Fruit fly (Drosophila melanogaster): Measurements from ENCODE around the gene CG2701.

The CG2701 gene

dm6 chrX:2703693-2704092, 16.4 kb downstream of the CG2701 start, which contains the start of gene Ugalt (continued):
- TF ChIP-seq Ravus (GFP tag; IDR thresholded peaks at IDR 0.05): peak; percentile 100
- peak; percentile 99 for TF ChIP-seq ac (GFP tag; optimal IDR thresholded peaks at IDR 0.05)
- peak; percentile 100 for TF ChIP-seq btn (GFP tag; optimal IDR thresholded peaks at IDR 0.05)
- TF ChIP-seq CG10654 (GFP tag; optimal IDR thresholded peaks at IDR 0.05): peak; percentile 100
- TF ChIP-seq odd (GFP tag; optimal IDR thresholded peaks at IDR 0.05): peak; percentile 100
- TF ChIP-seq ase (GFP tag; IDR thresholded peaks at IDR 0.05): peak; percentile 100
- TF ChIP-seq CG10543 (GFP tag; optimal IDR thresholded peaks at IDR 0.05): peak; percentile 100
- TF ChIP-seq Ets65A (GFP tag): peak; percentile 100
- TF ChIP-seq CG30431 (GFP tag; optimal IDR thresholded peaks at IDR 0.05): peak; percentile 100
- peak; percentile 100 for TF ChIP-seq CG7987 (GFP tag; optimal IDR thresholded peaks at IDR 0.05)
- TF ChIP-seq da (GFP tag; optimal IDR thresholded peaks at IDR 0.05): peak; percentile 100
- peak; percentile 100 for TF ChIP-seq CG5245 (GFP tag; optimal IDR thresholded peaks at IDR 0.05)
- TF ChIP-seq TFAM (GFP tag; optimal IDR thresholded peaks at IDR 0.05): peak; percentile 98
- TF ChIP-seq pnt (GFP tag; optimal IDR thresholded peaks at IDR 0.05): peak; percentile 100
- peak; percentile 100 for TF ChIP-seq crc (GFP tag; optimal IDR thresholded peaks at IDR 0.05)
- TF ChIP-seq CG9932 (GFP tag; IDR thresholded peaks at IDR 0.05): peak; percentile 100
- TF ChIP-seq Kr (GFP tag; optimal IDR thresholded peaks at IDR 0.05): peak; percentile 96
- TF ChIP-seq CG17802 (tag; optimal IDR thresholded peaks at IDR 0.05): peak; percentile 97
- TF ChIP-seq CG2875 (GFP tag; optimal IDR thresholded peaks at IDR 0.05): peak; percentile 100
- TF ChIP-seq CG9727 (GFP tag; optimal IDR thresholded peaks at IDR 0.05): peak; percentile 100
- peak; percentile 99 for TF ChIP-seq B-H2 (GFP tag; optimal IDR thresholded peaks at IDR 0.05)
- peak; percentile 100 for TF ChIP-seq CG8388 (GFP tag; optimal IDR thresholded peaks at IDR 0.05)
- TF ChIP-seq Ada2b (GFP tag; IDR thresholded peaks at IDR 0.05): peak; percentile 100
- TF ChIP-seq CG11723 (GFP tag; optimal IDR thresholded peaks at IDR 0.05): peak; percentile 100
- TF ChIP-seq seq (GFP tag; IDR thresholded peaks at IDR 0.05): peak; percentile 100
- TF ChIP-seq ara (GFP tag; IDR thresholded peaks at IDR 0.05): peak; percentile 100
- TF ChIP-seq Sox102F (GFP tag; optimal IDR thresholded peaks at IDR 0.05): peak; percentile 100
- peak; percentile 100 for TF ChIP-seq twi (tag; optimal IDR thresholded peaks at IDR 0.05)
- TF ChIP-seq Jarid2 (GFP tag; optimal IDR thresholded peaks at IDR 0.05): peak; percentile 100
- TF ChIP-seq HLH54F (GFP tag; optimal IDR thresholded peaks at IDR 0.05): peak; percentile 100
- TF ChIP-seq CG15269 (tag; optimal IDR thresholded peaks at IDR 0.05): peak; percentile 100
- TF ChIP-seq CG18262 (tag; optimal IDR thresholded peaks at IDR 0.05): peak; percentile 100
- peak; percentile 99 for TF ChIP-seq D19A (tag; optimal IDR thresholded peaks at IDR 0.05)
- peak; percentile 100 for TF ChIP-seq CG1024 (GFP tag; IDR thresholded peaks at IDR 0.05)
- peak; percentile 100 for TF ChIP-seq CG12391 (tag; optimal IDR thresholded peaks at IDR 0.05)
- TF ChIP-seq p53 (GFP tag; optimal IDR thresholded peaks at IDR 0.05): peak; percentile 100
- TF ChIP-seq al (GFP tag; IDR thresholded peaks at IDR 0.05): peak; percentile 100
- TF ChIP-seq org-1 (GFP tag; optimal IDR thresholded peaks at IDR 0.05): peak; percentile 100
- peak; percentile 100 for TF ChIP-seq CG7839 (tag; optimal IDR thresholded peaks at IDR 0.05)
- TF ChIP-seq hth (optimal IDR thresholded peaks at IDR 0.05): no peak
- TF ChIP-seq hkb (optimal IDR thresholded peaks at IDR 0.05): no peak
- peak; percentile 100 for TF ChIP-seq hkb (GFP tag; IDR thresholded peaks at IDR 0.05)
- peak; percentile 100 for TF ChIP-seq abd-A (tag; optimal IDR thresholded peaks at IDR 0.05)
- TF ChIP-seq CG34376 (GFP tag; optimal IDR thresholded peaks at IDR 0.05): peak; percentile 100
- peak; percentile 97 for TF ChIP-seq CG9437 (GFP tag; optimal IDR thresholded peaks at IDR 0.05)
- TF ChIP-seq ash1 (GFP tag; optimal IDR thresholded peaks at IDR 0.05): peak; percentile 100
- no peak for TF ChIP-seq Doc3 (GFP tag; IDR thresholded peaks at IDR 0.05; ENCODE audit: partially characterized antibody)
- peak; percentile 50 for TF ChIP-seq Bgb (GFP tag; IDR thresholded peaks at IDR 0.05; ENCODE audit: partially characterized antibody)
- TF ChIP-seq CG10267 (tag; optimal IDR thresholded peaks at IDR 0.05): peak; percentile 100
- peak; percentile 100 for TF ChIP-seq danr (GFP tag; IDR thresholded peaks at IDR 0.05)
- peak; percentile 51; the same call in 1 of the 3 replicates for TF ChIP-seq Opbp (GFP tag; IDR thresholded peaks at IDR 0.05; ENCODE audit: partially characterized antibody)

All from whole organism, embryonic.